Fruit fly (Drosophila melanogaster) whole organism, embryonic: Measurements from ENCODE around the gene ppk11.

Experiments
- CG10147 ChIP-seq: fragments of 200-800 bp; sonication (Bioruptor generic); optimal IDR thresholded peaks from 2 replicates; lab custom pipeline; 2019; ENCODE audit warnings: missing biosample characterization, mild to moderate bottlenecking, missing genetic modification characterization, moderate library complexity
- CG10431 ChIP-seq: fragments of 200-800 bp; sonication (Bioruptor generic); optimal IDR thresholded peaks from 3 replicates; lab custom pipeline; 2018; ENCODE audit warnings: missing biosample characterization, mild to moderate bottlenecking, missing genetic modification characterization
- CG11247 ChIP-seq: fragments of 200-800 bp; sonication (Bioruptor generic); IDR thresholded peaks from 2 replicates; pipeline ENCODE4 v1.3.6; 2022; ENCODE audit warnings: missing biosample characterization, missing genetic modification characterization
- CG12942 ChIP-seq: fragments of 200-800 bp; sonication (Bioruptor generic); optimal IDR thresholded peaks from 3 replicates; lab custom pipeline; 2016; ENCODE audit warnings: missing biosample characterization, missing genetic modification characterization
- CG14860 ChIP-seq: fragments of 200-800 bp; sonication (Bioruptor generic); IDR thresholded peaks from 3 replicates; pipeline ENCODE4 v1.3.6; 2022; ENCODE audit warnings: missing biosample characterization, missing genetic modification characterization; ENCODE audit not compliant: partially characterized antibody
- CG15269 ChIP-seq: fragments of 200-800 bp; sonication (Bioruptor generic); optimal IDR thresholded peaks from 2 replicates; lab custom pipeline; 2018; ENCODE audit warnings: missing biosample characterization, mild to moderate bottlenecking, missing genetic modification characterization, moderate library complexity
- CG1529 ChIP-seq: fragments of 200-800 bp; sonication (Bioruptor generic); optimal IDR thresholded peaks from 3 replicates; lab custom pipeline; 2018; ENCODE audit warnings: missing biosample characterization, missing genetic modification characterization
- CG15479 ChIP-seq: fragments of 200-800 bp; sonication (Bioruptor generic); optimal IDR thresholded peaks from 3 replicates; lab custom pipeline; 2019; ENCODE audit warnings: missing biosample characterization, mild to moderate bottlenecking, missing genetic modification characterization, moderate library complexity
- CG16863 ChIP-seq: fragments of 200-800 bp; sonication (Bioruptor generic); optimal IDR thresholded peaks from 3 replicates; lab custom pipeline; 2016; ENCODE audit warnings: missing biosample characterization, missing genetic modification characterization
- CG17328 ChIP-seq: fragments of 200-800 bp; sonication (Bioruptor generic); IDR thresholded peaks from 2 replicates; pipeline ENCODE4 v1.3.6; 2022; ENCODE audit warnings: missing biosample characterization, missing genetic modification characterization
- CG18599 ChIP-seq: fragments of 200-800 bp; sonication (Bioruptor generic); optimal IDR thresholded peaks from 3 replicates; lab custom pipeline; 2017; ENCODE audit warnings: missing biosample characterization, missing genetic modification characterization, mild to moderate bottlenecking, moderate library complexity, missing genetic modification reagents
- CG2120 ChIP-seq: fragments of 200-800 bp; sonication (Bioruptor generic); optimal IDR thresholded peaks from 3 replicates; lab custom pipeline; 2016; ENCODE audit warnings: missing biosample characterization, missing genetic modification characterization
- CG2678 ChIP-seq: fragments of 200-800 bp; sonication (Bioruptor generic); optimal IDR thresholded peaks from 3 replicates; lab custom pipeline; 2019; ENCODE audit warnings: missing biosample characterization, mild to moderate bottlenecking, missing genetic modification characterization, moderate library complexity
- CG2712 ChIP-seq: fragments of 200-800 bp; optimal IDR thresholded peaks from 3 replicates; lab custom pipeline; 2019; ENCODE audit warnings: missing biosample characterization, mild to moderate bottlenecking, missing genetic modification characterization, moderate library complexity
- CG31365 ChIP-seq: fragments of 200-800 bp; sonication (Bioruptor generic); optimal IDR thresholded peaks from 2 replicates; lab custom pipeline; 2018; ENCODE audit warnings: missing biosample characterization, mild to moderate bottlenecking, missing genetic modification characterization
- CG3163 ChIP-seq: fragments of 200-800 bp; sonication (Bioruptor generic); optimal IDR thresholded peaks from 3 replicates; lab custom pipeline; 2016; ENCODE audit warnings: missing biosample characterization, missing genetic modification characterization
- CG3281 ChIP-seq: fragments of 200-800 bp; sonication (Bioruptor generic); optimal IDR thresholded peaks from 3 replicates; lab custom pipeline; 2017; ENCODE audit warnings: missing biosample characterization, mild to moderate bottlenecking, missing genetic modification characterization
- CG6175 ChIP-seq: fragments of 200-800 bp; sonication (Bioruptor generic); IDR thresholded peaks from 3 replicates; pipeline ENCODE4 v1.3.6; 2022; ENCODE audit warnings: missing biosample characterization, missing genetic modification characterization
- CG9727 ChIP-seq: fragments of 200-800 bp; sonication (Bioruptor generic); optimal IDR thresholded peaks from 3 replicates; lab custom pipeline; 2017; ENCODE audit warnings: missing biosample characterization, mild to moderate bottlenecking, missing genetic modification characterization
- CG9817 ChIP-seq: fragments of 200-800 bp; sonication (Bioruptor generic); optimal IDR thresholded peaks from 2 replicates; lab custom pipeline; 2018; ENCODE audit warnings: missing biosample characterization, mild to moderate bottlenecking, missing genetic modification characterization, moderate library complexity
- Dek ChIP-seq: fragments of 200-800 bp; sonication (Bioruptor generic); optimal IDR thresholded peaks from 3 replicates; lab custom pipeline; 2019; ENCODE audit warnings: missing biosample characterization, mild to moderate bottlenecking, missing genetic modification characterization, moderate library complexity
- Ets97D ChIP-seq: fragments of 200-800 bp; sonication (Bioruptor generic); optimal IDR thresholded peaks from 3 replicates; lab custom pipeline; 2016; ENCODE audit warnings: missing biosample characterization, missing genetic modification characterization
- Hr51 ChIP-seq, 2 experiments: fragments of 200-800 bp; sonication (Bioruptor generic); optimal IDR thresholded peaks; 2 replicates in 1 of 2; 3 replicates in 1 of 2; lab custom pipeline; 2016 to 2018; ENCODE audit warnings: missing biosample characterization in 2 of 2, missing genetic modification characterization in 2 of 2, mild to moderate bottlenecking in 1 of 2, moderate library complexity in 1 of 2
- Lhr ChIP-seq: fragments of 200-800 bp; sonication (Bioruptor generic); optimal IDR thresholded peaks from 3 replicates; lab custom pipeline; 2017; ENCODE audit warnings: mild to moderate bottlenecking, missing biosample characterization, missing genetic modification reagents, missing genetic modification characterization
- MESR4 ChIP-seq: fragments of 200-800 bp; sonication (Bioruptor generic); optimal IDR thresholded peaks from 2 replicates; lab custom pipeline; 2018; ENCODE audit warnings: missing biosample characterization, mild to moderate bottlenecking, missing genetic modification characterization, moderate library complexity
- Nf-YC ChIP-seq: fragments of 200-800 bp; optimal IDR thresholded peaks from 3 replicates; lab custom pipeline; 2019; ENCODE audit warnings: missing biosample characterization, mild to moderate bottlenecking, missing genetic modification characterization, moderate library complexity
- Optix ChIP-seq: fragments of 200-800 bp; sonication (Bioruptor generic); IDR thresholded peaks from 3 replicates; pipeline ENCODE4 v1.3.6; 2022; ENCODE audit warnings: missing biosample characterization, missing genetic modification characterization
- Sry-β ChIP-seq: fragments of 200-800 bp; sonication (Bioruptor generic); optimal IDR thresholded peaks from 2 replicates; lab custom pipeline; 2018; ENCODE audit warnings: missing biosample characterization, mild to moderate bottlenecking, missing genetic modification characterization, moderate library complexity
- Xrp1 ChIP-seq: fragments of 200-800 bp; sonication (Bioruptor generic); IDR thresholded peaks from 2 replicates; pipeline ENCODE4 v1.3.6; 2022; ENCODE audit warnings: missing biosample characterization, missing genetic modification characterization
- bbx ChIP-seq: fragments of 200-800 bp; sonication (Bioruptor generic); IDR thresholded peaks from 2 replicates; pipeline ENCODE4 v1.3.6; 2022; ENCODE audit warnings: missing biosample characterization, missing genetic modification characterization; ENCODE audit not compliant: partially characterized antibody
- chn ChIP-seq: fragments of 200-800 bp; sonication (Bioruptor generic); optimal IDR thresholded peaks from 2 replicates; lab custom pipeline; 2016; ENCODE audit warnings: missing biosample characterization, missing genetic modification characterization
- ci ChIP-seq: fragments of 200-800 bp; sonication (Bioruptor generic); IDR thresholded peaks from 3 replicates; pipeline ENCODE4 v1.3.6; 2022; ENCODE audit warnings: missing biosample characterization, missing genetic modification characterization
- emc ChIP-seq: fragments of 200-800 bp; sonication (Bioruptor generic); optimal IDR thresholded peaks from 2 replicates; lab custom pipeline; 2016; ENCODE audit warnings: missing biosample characterization, missing genetic modification characterization
- gcm ChIP-seq: fragments of 200-800 bp; sonication (Bioruptor generic); optimal IDR thresholded peaks from 2 replicates; lab custom pipeline; 2019; ENCODE audit warnings: missing biosample characterization, mild to moderate bottlenecking, missing genetic modification characterization, moderate library complexity
- gfzf ChIP-seq: fragments of 200-800 bp; sonication (Bioruptor generic); optimal IDR thresholded peaks from 2 replicates; lab custom pipeline; 2016; ENCODE audit warnings: missing biosample characterization, mild to moderate bottlenecking, missing genetic modification characterization, moderate library complexity
- hb ChIP-seq: fragments of 200-800 bp; sonication (Bioruptor generic); IDR thresholded peaks from 3 replicates; pipeline ENCODE4 v1.3.6; 2022; ENCODE audit warnings: missing biosample characterization, missing genetic modification characterization; ENCODE audit not compliant: partially characterized antibody
- hkb ChIP-seq, 2 experiments: fragments of 200-800 bp in 1 of 2; fragments of >200 bp in 1 of 2; sonication (Bioruptor generic) in 1 of 2; IDR thresholded peaks in 1 of 2; optimal IDR thresholded peaks in 1 of 2; 2 replicates each; pipeline versions ENCODE4 v1.3.6 to Lab custom; 2017 to 2022; ENCODE audit warnings: missing biosample characterization in 1 of 2, missing genetic modification characterization in 1 of 2
- ken ChIP-seq: fragments of 200-800 bp; sonication (Bioruptor generic); IDR thresholded peaks from 3 replicates; pipeline ENCODE4 v1.3.6; 2022; ENCODE audit warnings: missing biosample characterization, missing genetic modification characterization
- luna ChIP-seq: fragments of 200-800 bp; sonication (Bioruptor generic); optimal IDR thresholded peaks from 2 replicates; lab custom pipeline; 2016; ENCODE audit warnings: missing biosample characterization, missing genetic modification characterization
- oc ChIP-seq: fragments of 200-800 bp; sonication (Bioruptor generic); optimal IDR thresholded peaks from 2 replicates; lab custom pipeline; 2018; ENCODE audit warnings: missing biosample characterization, mild to moderate bottlenecking, missing genetic modification characterization, moderate library complexity
- pb ChIP-seq: fragments of 200-800 bp; sonication (Bioruptor generic); optimal IDR thresholded peaks from 3 replicates; lab custom pipeline; 2016; ENCODE audit warnings: missing biosample characterization, missing genetic modification characterization
- run ChIP-seq: fragments of 200-800 bp; sonication (Bioruptor generic); optimal IDR thresholded peaks from 3 replicates; lab custom pipeline; 2018; ENCODE audit warnings: missing biosample characterization, mild to moderate bottlenecking, missing genetic modification characterization
- sc ChIP-seq, 3 experiments: fragments of >200 bp in 2 of 3; fragments of 200-800 bp in 1 of 3; sonication (Bioruptor generic) in 1 of 3; optimal IDR thresholded peaks; 2 replicates in 2 of 3; 3 replicates in 1 of 3; lab custom pipeline; 2017; ENCODE audit warnings: mild to moderate bottlenecking in 1 of 3, missing biosample characterization in 1 of 3, missing genetic modification characterization in 1 of 3, missing genetic modification reagents in 1 of 3
- ssp ChIP-seq: fragments of 200-800 bp; sonication (Bioruptor generic); IDR thresholded peaks from 2 replicates; pipeline ENCODE4 v1.3.6; 2022; ENCODE audit warnings: missing biosample characterization, missing genetic modification characterization
- sug ChIP-seq: fragments of 200-800 bp; optimal IDR thresholded peaks from 2 replicates; lab custom pipeline; 2019; ENCODE audit warnings: missing biosample characterization, mild to moderate bottlenecking, missing genetic modification characterization, moderate library complexity
- trem ChIP-seq: fragments of 200-800 bp; optimal IDR thresholded peaks from 3 replicates; lab custom pipeline; 2019; ENCODE audit warnings: missing biosample characterization, mild to moderate bottlenecking, missing genetic modification characterization, moderate library complexity
- wor ChIP-seq: fragments of 200-800 bp; sonication (Bioruptor generic); IDR thresholded peaks from 2 replicates; pipeline ENCODE4 v1.3.6; 2022; ENCODE audit warnings: missing biosample characterization, missing genetic modification characterization
- yki ChIP-seq: fragments of >200 bp; optimal IDR thresholded peaks from 3 replicates; lab custom pipeline; 2018
- zen ChIP-seq: fragments of 200-800 bp; sonication (Bioruptor generic); optimal IDR thresholded peaks from 3 replicates; lab custom pipeline; 2018; ENCODE audit warnings: missing biosample characterization, mild to moderate bottlenecking, missing genetic modification characterization, moderate library complexity

Gene ppk11

DNA sequence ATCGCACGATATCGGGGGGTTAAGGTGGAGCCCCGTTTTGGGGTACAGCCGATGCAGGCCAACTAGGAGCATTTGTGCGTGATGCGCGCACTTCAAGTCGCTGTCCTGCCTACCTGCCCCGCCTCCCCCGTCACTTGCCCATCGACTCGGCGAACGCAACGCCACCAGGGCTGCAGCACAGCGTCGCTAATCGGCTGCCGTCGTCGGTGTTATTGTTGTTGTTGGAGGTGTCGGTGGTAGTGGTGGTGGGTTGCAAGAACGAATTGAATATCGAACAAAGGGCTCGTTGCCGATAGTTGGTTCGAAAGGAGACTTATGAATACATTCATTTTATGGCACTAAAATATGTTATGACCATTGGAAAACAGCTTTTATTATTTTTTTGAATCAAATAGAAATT is 16.0 kb downstream of the ppk11 start (continued):
- peak; percentile 12 for TF ChIP-seq gfzf (GFP tag; lab: Kevin White, UChicago)
- no peak for TF ChIP-seq hkb (optimal IDR thresholded peaks at IDR 0.05; lab: Kevin White, UChicago)
- TF ChIP-seq hkb (GFP tag; IDR thresholded peaks at IDR 0.05; lab: Robert Waterston, UW): no peak
- peak; percentile 48 for TF ChIP-seq CG3281 (GFP tag; lab: Kevin White, UChicago)
- TF ChIP-seq run (tag; lab: Kevin White, UChicago): no peak
- peak; percentile 18 for TF ChIP-seq CG12942 (GFP tag; lab: Kevin White, UChicago)
- TF ChIP-seq Optix (GFP tag; lab: Robert Waterston, UW): peak; percentile 61; the same call in 2 of the 3 replicates
- peak; percentile 65 for TF ChIP-seq sug (tag; lab: Kevin White, UChicago)
- TF ChIP-seq CG17328 (GFP tag; lab: Robert Waterston, UW): peak; percentile 23; the same call in 1 of the 2 replicates
- TF ChIP-seq MESR4 (GFP tag; lab: Kevin White, UChicago): peak; percentile 80
- no peak for TF ChIP-seq CG1529 (GFP tag; lab: Kevin White, UChicago)
- TF ChIP-seq CG15479 (GFP tag; lab: Kevin White, UChicago): peak; percentile 3
- peak; percentile 35 for TF ChIP-seq zen (tag; lab: Kevin White, UChicago)
- peak; percentile 71 for TF ChIP-seq CG2712 (tag; lab: Kevin White, UChicago)
- TF ChIP-seq Dek (tag; lab: Kevin White, UChicago): peak; percentile 54
- TF ChIP-seq ci (GFP tag; lab: Robert Waterston, UW): peak; percentile 67; the same call in 2 of the 3 replicates
- peak; percentile 78 for TF ChIP-seq hb (GFP tag; lab: Robert Waterston, UW)
- no peak for TF ChIP-seq yki (lab: Kevin White, UChicago)
- no peak for TF ChIP-seq wor
- TF ChIP-seq bbx (GFP tag; lab: Robert Waterston, UW): peak; percentile 95
- TF ChIP-seq chn (GFP tag; lab: Kevin White, UChicago): peak; percentile 65
- TF ChIP-seq ken (GFP tag; lab: Robert Waterston, UW): peak; percentile 64
- peak; percentile 45 for TF ChIP-seq ssp (GFP tag; lab: Robert Waterston, UW)
- TF ChIP-seq CG16863 (GFP tag; lab: Kevin White, UChicago): peak; percentile 44
- TF ChIP-seq sc (optimal IDR thresholded peaks at IDR 0.05; lab: Kevin White, UChicago): no peak
- no peak for TF ChIP-seq sc (GFP tag; optimal IDR thresholded peaks at IDR 0.05; lab: Kevin White, UChicago)
- peak; percentile 78 for TF ChIP-seq CG2120 (GFP tag; lab: Kevin White, UChicago)
- peak; percentile 42 for TF ChIP-seq oc (tag; lab: Kevin White, UChicago)
- TF ChIP-seq CG14860 (GFP tag; lab: Robert Waterston, UW): peak; percentile 89
- TF ChIP-seq Nf-YC: peak; percentile 42
- peak; percentile 15 for TF ChIP-seq emc (GFP tag; lab: Kevin White, UChicago)
- TF ChIP-seq Sry-β (GFP tag; lab: Kevin White, UChicago): peak; percentile 37
- TF ChIP-seq CG9727 (GFP tag; lab: Kevin White, UChicago): peak; percentile 46
- peak; percentile 27 for TF ChIP-seq CG3163
- peak; percentile 59 for TF ChIP-seq CG9817 (tag; lab: Kevin White, UChicago)
- peak; percentile 39; the same call in 1 of the 2 replicates for TF ChIP-seq Xrp1 (GFP tag; lab: Robert Waterston, UW)
- TF ChIP-seq CG6175 (GFP tag; lab: Robert Waterston, UW): peak; percentile 96
- peak; percentile 23 for TF ChIP-seq CG10147 (GFP tag; lab: Kevin White, UChicago)
- TF ChIP-seq CG11247 (GFP tag; lab: Robert Waterston, UW): peak; percentile 59; the same call in 1 of the 2 replicates
- peak; percentile 47 for TF ChIP-seq CG15269
- peak; percentile 40 for TF ChIP-seq luna
- TF ChIP-seq Ets97D (GFP tag; lab: Kevin White, UChicago): peak; percentile 53
- TF ChIP-seq pb (GFP tag; lab: Kevin White, UChicago): peak; percentile 48
- TF ChIP-seq CG10431 (GFP tag; lab: Kevin White, UChicago): peak; percentile 94
- no peak for TF ChIP-seq gcm (GFP tag; lab: Kevin White, UChicago)
- TF ChIP-seq CG18599 (GFP tag; lab: Kevin White, UChicago): peak; percentile 58
- peak; percentile 58 for TF ChIP-seq CG2678 (tag; lab: Kevin White, UChicago)
- TF ChIP-seq CG31365: peak; percentile 16
- TF ChIP-seq trem (tag; lab: Kevin White, UChicago): peak; percentile 55
- peak; percentile 0 for TF ChIP-seq Lhr
- TF ChIP-seq Hr51 (GFP tag; optimal IDR thresholded peaks at IDR 0.05; lab: Kevin White, UChicago): peak in 1 of 2 experiments; percentile 57
